Fruit fly (Drosophila melanogaster) whole organism, embryonic: ENCODE measurements around the gene Cyp18a1.

ENCODE experiments used
- Adf1 ChIP-seq: fragments of 200-800 bp; sonication (Bioruptor generic); IDR thresholded peaks from 2 replicates; pipeline ENCODE4 v1.3.6; 2022; ENCODE audit warnings: missing biosample characterization, missing genetic modification characterization
- Awh ChIP-seq: fragments of 200-800 bp; sonication (Bioruptor generic); IDR thresholded peaks from 2 replicates; pipeline ENCODE4, ENCODE4 v1.3.6; 2022; ENCODE audit warnings: missing biosample characterization, missing genetic modification characterization
- CG10147 ChIP-seq: fragments of 200-800 bp; sonication (Bioruptor generic); optimal IDR thresholded peaks from 2 replicates; lab custom pipeline; 2019; ENCODE audit warnings: missing biosample characterization, mild to moderate bottlenecking, missing genetic modification characterization, moderate library complexity
- CG11085 ChIP-seq: fragments of 200-800 bp; sonication (Bioruptor generic); IDR thresholded peaks from 2 replicates; pipeline ENCODE4 v1.3.6; 2022; ENCODE audit warnings: missing biosample characterization, missing genetic modification characterization
- CG11093 ChIP-seq: fragments of 200-800 bp; sonication (Bioruptor generic); IDR thresholded peaks from 3 replicates; pipeline ENCODE4 v1.3.6; 2022; ENCODE audit warnings: missing biosample characterization, missing genetic modification characterization
- CG11723 ChIP-seq: fragments of 200-800 bp; sonication (Bioruptor generic); optimal IDR thresholded peaks from 2 replicates; lab custom pipeline; 2017; ENCODE audit warnings: missing biosample characterization, mild to moderate bottlenecking, missing genetic modification characterization
- CG1832 ChIP-seq: fragments of 200-800 bp; sonication (Bioruptor generic); optimal IDR thresholded peaks from 2 replicates; lab custom pipeline; 2017; ENCODE audit warnings: missing biosample characterization, mild to moderate bottlenecking, missing genetic modification characterization, inconsistent platforms
- CG18619 ChIP-seq: fragments of 200-800 bp; sonication (Bioruptor generic); optimal IDR thresholded peaks from 3 replicates; lab custom pipeline; 2017; ENCODE audit warnings: missing biosample characterization, mild to moderate bottlenecking, missing genetic modification characterization
- CG2129 ChIP-seq: fragments of 200-800 bp; sonication (Bioruptor generic); IDR thresholded peaks from 2 replicates; pipeline ENCODE4 v1.3.6; 2022; ENCODE audit warnings: missing biosample characterization, missing genetic modification characterization; ENCODE audit not compliant: partially characterized antibody
- CG2678 ChIP-seq: fragments of 200-800 bp; sonication (Bioruptor generic); optimal IDR thresholded peaks from 3 replicates; lab custom pipeline; 2019; ENCODE audit warnings: missing biosample characterization, mild to moderate bottlenecking, missing genetic modification characterization, moderate library complexity
- CG2875 ChIP-seq: fragments of 200-800 bp; sonication (Bioruptor generic); optimal IDR thresholded peaks from 2 replicates; lab custom pipeline; 2017; ENCODE audit warnings: missing biosample characterization, mild to moderate bottlenecking, missing genetic modification characterization, missing genetic modification reagents
- CG3163 ChIP-seq: fragments of 200-800 bp; sonication (Bioruptor generic); optimal IDR thresholded peaks from 3 replicates; lab custom pipeline; 2016; ENCODE audit warnings: missing biosample characterization, missing genetic modification characterization
- CG34376 ChIP-seq: fragments of 200-800 bp; sonication (Bioruptor generic); optimal IDR thresholded peaks from 2 replicates; lab custom pipeline; 2018; ENCODE audit warnings: missing biosample characterization, mild to moderate bottlenecking, missing genetic modification characterization
- CG4282 ChIP-seq: fragments of 200-800 bp; sonication (Bioruptor generic); optimal IDR thresholded peaks from 2 replicates; lab custom pipeline; 2016; ENCODE audit warnings: missing biosample characterization, missing genetic modification characterization
- CG4424 ChIP-seq: fragments of 200-800 bp; sonication (Bioruptor generic); optimal IDR thresholded peaks from 3 replicates; lab custom pipeline; 2016; ENCODE audit warnings: missing biosample characterization, missing genetic modification characterization
- CG5180 ChIP-seq: fragments of 200-800 bp; sonication (Bioruptor generic); optimal IDR thresholded peaks from 3 replicates; lab custom pipeline; 2017; ENCODE audit warnings: missing biosample characterization, missing genetic modification characterization, mild to moderate bottlenecking, moderate library complexity, missing genetic modification reagents
- CG6689 ChIP-seq: fragments of 200-800 bp; sonication (Bioruptor generic); IDR thresholded peaks from 2 replicates; pipeline ENCODE4 v1.3.6; 2022; ENCODE audit warnings: missing biosample characterization, missing genetic modification characterization
- CG7556 ChIP-seq: fragments of 200-800 bp; sonication (Bioruptor generic); optimal IDR thresholded peaks from 2 replicates; lab custom pipeline; 2017; ENCODE audit warnings: missing biosample characterization, mild to moderate bottlenecking, missing genetic modification characterization
- CG9609 ChIP-seq: fragments of 200-800 bp; sonication (Bioruptor generic); optimal IDR thresholded peaks from 3 replicates; lab custom pipeline; 2016; ENCODE audit warnings: missing biosample characterization, missing genetic modification characterization
- CHES-1-like ChIP-seq: fragments of 200-800 bp; sonication (Bioruptor generic); optimal IDR thresholded peaks from 2 replicates; lab custom pipeline; 2016; ENCODE audit warnings: missing biosample characterization, missing genetic modification characterization
- CTCF ChIP-seq: fragments of 200-800 bp; sonication (Bioruptor generic); optimal IDR thresholded peaks from 2 replicates; lab custom pipeline; 2017; ENCODE audit warnings: missing biosample characterization, mild to moderate bottlenecking, missing genetic modification characterization, moderate library complexity
- Dp ChIP-seq: fragments of 200-800 bp; sonication (Bioruptor generic); optimal IDR thresholded peaks from 2 replicates; lab custom pipeline; 2018; ENCODE audit warnings: missing biosample characterization, mild to moderate bottlenecking, missing genetic modification characterization, moderate library complexity
- Dref ChIP-seq: fragments of 200-800 bp; sonication (Bioruptor generic); IDR thresholded peaks from 2 replicates; pipeline ENCODE4 v1.3.6; 2022; ENCODE audit warnings: missing biosample characterization, missing genetic modification characterization
- Ets97D ChIP-seq: fragments of 200-800 bp; sonication (Bioruptor generic); optimal IDR thresholded peaks from 3 replicates; lab custom pipeline; 2016; ENCODE audit warnings: missing biosample characterization, missing genetic modification characterization
- H15 ChIP-seq: fragments of 200-800 bp; sonication (Bioruptor generic); IDR thresholded peaks from 3 replicates; pipeline ENCODE4 v1.3.6; 2022; ENCODE audit warnings: missing biosample characterization, missing genetic modification characterization
- MESR4 ChIP-seq: fragments of 200-800 bp; sonication (Bioruptor generic); optimal IDR thresholded peaks from 2 replicates; lab custom pipeline; 2018; ENCODE audit warnings: missing biosample characterization, mild to moderate bottlenecking, missing genetic modification characterization, moderate library complexity
- Myb ChIP-seq: fragments of 200-800 bp; sonication (Bioruptor generic); optimal IDR thresholded peaks from 2 replicates; lab custom pipeline; 2016; ENCODE audit warnings: missing biosample characterization, missing genetic modification characterization
- Sox102F ChIP-seq: fragments of 200-800 bp; sonication (Bioruptor generic); optimal IDR thresholded peaks from 2 replicates; lab custom pipeline; 2018; ENCODE audit warnings: missing biosample characterization, mild to moderate bottlenecking, missing genetic modification characterization, moderate library complexity
- Ssrp ChIP-seq: fragments of 200-800 bp; sonication (Bioruptor generic); optimal IDR thresholded peaks from 2 replicates; lab custom pipeline; 2018; ENCODE audit warnings: missing biosample characterization, mild to moderate bottlenecking, missing genetic modification characterization, moderate library complexity
- ase ChIP-seq: fragments of 200-800 bp; sonication (Bioruptor generic); IDR thresholded peaks from 3 replicates; pipeline ENCODE4 v1.3.6; 2022; ENCODE audit warnings: missing biosample characterization, missing genetic modification characterization
- crc ChIP-seq: fragments of 200-800 bp; sonication (Bioruptor generic); optimal IDR thresholded peaks from 2 replicates; lab custom pipeline; 2016; ENCODE audit warnings: missing biosample characterization, missing genetic modification characterization
- crol ChIP-seq: fragments of 200-800 bp; sonication (Bioruptor generic); IDR thresholded peaks from 2 replicates; pipeline ENCODE4 v1.3.6; 2022; ENCODE audit warnings: missing biosample characterization, missing genetic modification characterization
- emc ChIP-seq: fragments of 200-800 bp; sonication (Bioruptor generic); optimal IDR thresholded peaks from 2 replicates; lab custom pipeline; 2016; ENCODE audit warnings: missing biosample characterization, missing genetic modification characterization
- eve ChIP-seq, 2 experiments: fragments of >200 bp; optimal IDR thresholded peaks; 2 replicates each; lab custom pipeline; 2017; ENCODE audit warnings: missing biosample characterization in 2 of 2, missing genetic modification characterization in 2 of 2
- ewg ChIP-seq: fragments of 200-800 bp; sonication (Bioruptor generic); optimal IDR thresholded peaks from 3 replicates; lab custom pipeline; 2017; ENCODE audit warnings: mild to moderate bottlenecking, missing biosample characterization, missing genetic modification reagents, missing genetic modification characterization
- gce ChIP-seq: fragments of 200-800 bp; sonication (Bioruptor generic); IDR thresholded peaks from 3 replicates; pipeline ENCODE4 v1.3.6; 2022; ENCODE audit warnings: missing biosample characterization, missing genetic modification characterization
- gem ChIP-seq: fragments of 200-800 bp; sonication (Bioruptor generic); optimal IDR thresholded peaks from 2 replicates; lab custom pipeline; 2019; ENCODE audit warnings: missing biosample characterization, mild to moderate bottlenecking, missing genetic modification characterization, moderate library complexity
- gfzf ChIP-seq: fragments of 200-800 bp; sonication (Bioruptor generic); optimal IDR thresholded peaks from 2 replicates; lab custom pipeline; 2016; ENCODE audit warnings: missing biosample characterization, mild to moderate bottlenecking, missing genetic modification characterization, moderate library complexity
- grn ChIP-seq: fragments of 200-800 bp; sonication (Bioruptor generic); optimal IDR thresholded peaks from 3 replicates; lab custom pipeline; 2017; ENCODE audit warnings: missing biosample characterization, missing genetic modification characterization
- gro ChIP-seq: fragments of 200-800 bp; sonication (Bioruptor generic); optimal IDR thresholded peaks from 2 replicates; lab custom pipeline; 2016; ENCODE audit warnings: missing biosample characterization, missing genetic modification characterization
- gsb-n ChIP-seq: fragments of 200-800 bp; sonication (Bioruptor generic); optimal IDR thresholded peaks from 3 replicates; lab custom pipeline; 2018; ENCODE audit warnings: missing biosample characterization, mild to moderate bottlenecking, missing genetic modification characterization
- inv ChIP-seq: fragments of 200-800 bp; sonication (Bioruptor generic); IDR thresholded peaks from 2 replicates; pipeline ENCODE4 v1.3.6; 2022; ENCODE audit warnings: missing biosample characterization, missing genetic modification characterization; ENCODE audit not compliant: partially characterized antibody
- nerfin-2 ChIP-seq: fragments of 200-800 bp; sonication (Bioruptor generic); IDR thresholded peaks from 2 replicates; pipeline ENCODE4 v1.3.6; 2022; ENCODE audit warnings: missing biosample characterization, missing genetic modification characterization; ENCODE audit not compliant: partially characterized antibody
- onecut ChIP-seq: fragments of 200-800 bp; sonication (Bioruptor generic); IDR thresholded peaks from 2 replicates; pipeline ENCODE4 v1.3.6; 2022; ENCODE audit warnings: missing biosample characterization, missing genetic modification characterization
- pros ChIP-seq: fragments of 200-800 bp; sonication (Bioruptor generic); optimal IDR thresholded peaks from 3 replicates; lab custom pipeline; 2019; ENCODE audit warnings: missing biosample characterization, mild to moderate bottlenecking, missing genetic modification characterization, moderate library complexity
- ro ChIP-seq: fragments of 200-800 bp; sonication (Bioruptor generic); IDR thresholded peaks from 2 replicates; pipeline ENCODE4 v1.3.6; 2022; ENCODE audit warnings: missing biosample characterization, missing genetic modification characterization
- salm ChIP-seq: fragments of 200-800 bp; sonication (Bioruptor generic); optimal IDR thresholded peaks from 2 replicates; lab custom pipeline; 2018; ENCODE audit warnings: missing biosample characterization, mild to moderate bottlenecking, missing genetic modification characterization
- scrt ChIP-seq: fragments of 200-800 bp; sonication (Bioruptor generic); optimal IDR thresholded peaks from 2 replicates; lab custom pipeline; 2018; ENCODE audit warnings: missing biosample characterization, mild to moderate bottlenecking, missing genetic modification characterization, moderate library complexity
- sens ChIP-seq: fragments of 200-800 bp; sonication (Bioruptor generic); peaks from one replicate; lab custom pipeline; 2016; ENCODE audit warnings: missing biosample characterization, missing genetic modification characterization
- shn ChIP-seq: fragments of 200-800 bp; sonication (Bioruptor generic); optimal IDR thresholded peaks from 3 replicates; lab custom pipeline; 2016; ENCODE audit warnings: missing biosample characterization, missing genetic modification characterization
- so ChIP-seq: fragments of 200-800 bp; sonication (Bioruptor generic); IDR thresholded peaks from 3 replicates; pipeline ENCODE4 v1.3.6; 2022; ENCODE audit warnings: missing biosample characterization, missing genetic modification characterization
- sob ChIP-seq: fragments of 200-800 bp; sonication (Bioruptor generic); IDR thresholded peaks from 2 replicates; pipeline ENCODE4 v1.3.6; 2022; ENCODE audit warnings: missing biosample characterization, missing genetic modification characterization
- tna ChIP-seq: fragments of 200-800 bp; sonication (Bioruptor generic); IDR thresholded peaks from 2 replicates; pipeline ENCODE4 v1.3.6; 2022; ENCODE audit warnings: missing biosample characterization, missing genetic modification characterization; ENCODE audit not compliant: partially characterized antibody

Gene Cyp18a1

dm6 chrX:18669811-18670477 is 22.9 kb downstream of the Cyp18a1 start (continued):
- TF ChIP-seq CG5180 (GFP tag; lab: Kevin White, UChicago) (no peak), CG34376 (GFP tag; lab: Kevin White, UChicago) (no peak), ase (GFP tag; lab: Robert Waterston, UW) (no peak), CG7556 (GFP tag; lab: Kevin White, UChicago) (peak; percentile 8), crc (GFP tag; lab: Kevin White, UChicago) (no peak), eve (GFP tag; optimal IDR thresholded peaks at IDR 0.05; lab: Kevin White, UChicago) (no peak), grn (peak; percentile 20), scrt (GFP tag; lab: Kevin White, UChicago) (no peak), Sox102F (peak; percentile 31), CG11723 (GFP tag; lab: Kevin White, UChicago) (no peak), CG6689 (GFP tag; lab: Robert Waterston, UW) (peak; percentile 69), CG2129 (GFP tag; lab: Robert Waterston, UW) (no peak), pros (no peak), gro (no peak), onecut (GFP tag; lab: Robert Waterston, UW) (no peak), emc (GFP tag; lab: Kevin White, UChicago) (no peak), tna (GFP tag; lab: Robert Waterston, UW) (no peak), CG4282 (GFP tag; lab: Kevin White, UChicago) (no peak), CG1832 (GFP tag; lab: Kevin White, UChicago) (no peak), gfzf (GFP tag; lab: Kevin White, UChicago) (no peak), MESR4 (GFP tag; lab: Kevin White, UChicago) (no peak), CG2678 (tag; lab: Kevin White, UChicago) (peak; percentile 49), CG11093 (peak; percentile 23; the same call in 1 of the 3 replicates), gem (tag; lab: Kevin White, UChicago) (peak; percentile 62), CG4424 (GFP tag; lab: Kevin White, UChicago) (no peak), shn (GFP tag; lab: Kevin White, UChicago) (no peak), Dp (GFP tag; lab: Kevin White, UChicago) (no peak), Dref (no peak), CG3163 (GFP tag; lab: Kevin White, UChicago) (no peak), nerfin-2 (GFP tag; lab: Robert Waterston, UW) (no peak), CHES-1-like (GFP tag; lab: Kevin White, UChicago) (no peak), gsb-n (tag; lab: Kevin White, UChicago) (no peak), CG2875 (no peak), CTCF (no peak), ewg (GFP tag; lab: Kevin White, UChicago) (peak; percentile 19), H15 (GFP tag; lab: Robert Waterston, UW) (no peak)

DNA sequence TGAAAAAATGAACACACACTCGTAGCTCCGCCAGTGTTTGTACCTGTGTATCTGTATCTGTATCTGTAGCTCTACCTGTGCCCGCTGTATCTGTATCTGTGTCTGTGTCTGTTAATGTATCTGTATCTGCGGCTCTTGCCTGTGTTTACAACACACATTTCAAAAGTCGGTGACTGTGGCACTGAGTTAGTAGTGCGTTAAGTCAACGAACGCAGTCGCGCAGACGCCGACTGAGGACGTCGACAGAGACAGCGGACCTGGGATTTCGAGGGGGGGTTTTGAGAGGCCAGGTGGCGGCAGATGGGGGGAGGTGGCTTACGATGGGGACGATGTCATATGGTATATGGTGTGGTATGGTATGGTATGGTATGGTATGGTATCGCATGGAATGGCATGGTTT is 24.5 kb downstream of the Cyp18a1 start:
- TF ChIP-seq so (no peak), CG18619 (GFP tag; lab: Kevin White, UChicago) (no peak), Myb (GFP tag; lab: Kevin White, UChicago) (no peak), CG9609 (no peak), CG10147 (no peak), crol (GFP tag; lab: Robert Waterston, UW) (peak; percentile 59), Adf1 (GFP tag; lab: Robert Waterston, UW) (peak; percentile 54), inv (no peak), salm (tag; lab: Kevin White, UChicago) (no peak), sob (GFP tag; lab: Robert Waterston, UW) (no peak), sens (no peak), gce (GFP tag; lab: Robert Waterston, UW) (no peak), Ets97D (GFP tag; lab: Kevin White, UChicago) (no peak), CG11085 (GFP tag; lab: Robert Waterston, UW) (no peak), Ssrp (tag; lab: Kevin White, UChicago) (no peak), Awh (GFP tag; lab: Robert Waterston, UW) (no peak), ro (GFP tag; lab: Robert Waterston, UW) (no peak)
